Worm (Caenorhabditis elegans) whole organism, young adult: ENCODE measurements around the gene srab-7.

Experiments
- F22D6.2 ChIP-seq: sonication (generic microtip); optimal IDR thresholded peaks from 2 replicates; lab custom pipeline; 2016; ENCODE audit warnings: mild to moderate bottlenecking, missing genetic modification characterization, missing compliant biosample characterization
- F33H1.4 ChIP-seq: fragments of 200-800 bp; sonication (Bioruptor generic); IDR thresholded peaks from 2 replicates; pipeline ENCODE4 v1.3.6; 2022; ENCODE audit warnings: missing genetic modification reagents, missing genetic modification characterization, missing compliant biosample characterization
- F37B4.10 ChIP-seq: fragments of 200-800 bp; sonication (Bioruptor generic); IDR thresholded peaks from 2 replicates; pipeline ENCODE4 v1.3.6; 2022; ENCODE audit warnings: missing genetic modification characterization, missing compliant biosample characterization
- F52B5.7 ChIP-seq: sonication (generic microtip); optimal IDR thresholded peaks from 2 replicates; lab custom pipeline; 2016; ENCODE audit warnings: mild to moderate bottlenecking, missing genetic modification characterization, missing compliant biosample characterization
- F55B11.4 ChIP-seq: sonication (generic microtip); optimal IDR thresholded peaks from 2 replicates; lab custom pipeline; 2016; ENCODE audit warnings: missing compliant biosample characterization, missing genetic modification characterization, borderline replicate concordance; ENCODE audit not compliant: insufficient read depth
- F57A8.1 ChIP-seq: fragments of 200-800 bp; sonication (Bioruptor generic); optimal IDR thresholded peaks from 2 replicates; lab custom pipeline; 2018; ENCODE audit warnings: mild to moderate bottlenecking, missing genetic modification characterization, moderate library complexity, missing compliant biosample characterization
- T07F8.4 ChIP-seq: sonication (generic microtip); optimal IDR thresholded peaks from 2 replicates; lab custom pipeline; 2016; ENCODE audit warnings: mild to moderate bottlenecking, missing genetic modification characterization, moderate library complexity, missing compliant biosample characterization
- T26A5.8 ChIP-seq: sonication (generic microtip); optimal IDR thresholded peaks from 2 replicates; lab custom pipeline; 2016; ENCODE audit warnings: missing genetic modification characterization, missing compliant biosample characterization
- Y56A3A.18 ChIP-seq: fragments of 200-800 bp; sonication (Bioruptor generic); IDR thresholded peaks from 2 replicates; pipeline ENCODE4 v1.3.6; 2022; ENCODE audit warnings: missing genetic modification reagents, missing genetic modification characterization, missing compliant biosample characterization
- akir-1 ChIP-seq: fragments of 200-800 bp; sonication (Bioruptor generic); optimal IDR thresholded peaks from 2 replicates; lab custom pipeline; 2018; ENCODE audit warnings: mild to moderate bottlenecking, missing genetic modification characterization, moderate library complexity, missing compliant biosample characterization
- attf-6 ChIP-seq: fragments of 200-800 bp; sonication (Bioruptor generic); IDR thresholded peaks from 2 replicates; pipeline ENCODE4 v1.3.6; 2022; ENCODE audit warnings: missing genetic modification reagents, missing genetic modification characterization, missing compliant biosample characterization
- bed-1 ChIP-seq: fragments of 200-800 bp; sonication (Bioruptor generic); IDR thresholded peaks from 2 replicates; pipeline ENCODE4 v1.3.6; 2022; ENCODE audit warnings: missing genetic modification reagents, missing genetic modification characterization, missing compliant biosample characterization
- ccch-3 ChIP-seq: fragments of 200-800 bp; sonication (Bioruptor generic); optimal IDR thresholded peaks from 2 replicates; lab custom pipeline; 2018; ENCODE audit warnings: mild to moderate bottlenecking, missing genetic modification characterization, missing compliant biosample characterization
- cebp-2 ChIP-seq: fragments of 200-800 bp; sonication (Bioruptor generic); IDR thresholded peaks from 2 replicates; pipeline ENCODE4 v1.3.6; 2022; ENCODE audit warnings: missing genetic modification characterization, missing compliant biosample characterization
- ceh-27 ChIP-seq: fragments of 200-800 bp; sonication (Bioruptor generic); optimal IDR thresholded peaks from 2 replicates; lab custom pipeline; 2018; ENCODE audit warnings: mild to moderate bottlenecking, missing genetic modification characterization, moderate library complexity, missing compliant biosample characterization
- ceh-40 ChIP-seq: fragments of 200-800 bp; sonication (Bioruptor generic); IDR thresholded peaks from 2 replicates; pipeline ENCODE4 v1.3.6; 2022; ENCODE audit warnings: missing genetic modification characterization, missing compliant biosample characterization
- ceh-79 ChIP-seq: sonication (generic microtip); optimal IDR thresholded peaks from 2 replicates; lab custom pipeline; 2017; ENCODE audit warnings: mild to moderate bottlenecking, missing genetic modification characterization, missing compliant biosample characterization
- dox-1 ChIP-seq: fragments of 200-800 bp; sonication (Bioruptor generic); IDR thresholded peaks from 2 replicates; pipeline ENCODE4 v1.3.6; 2022; ENCODE audit warnings: missing genetic modification reagents, missing genetic modification characterization, missing compliant biosample characterization
- dpff-1 ChIP-seq: sonication (generic microtip); optimal IDR thresholded peaks from 2 replicates; lab custom pipeline; 2017; ENCODE audit warnings: mild to moderate bottlenecking, missing genetic modification characterization, missing compliant biosample characterization
- egl-44 ChIP-seq: fragments of 200-800 bp; sonication (Bioruptor generic); IDR thresholded peaks from 2 replicates; pipeline ENCODE4 v1.3.6; 2022; ENCODE audit warnings: missing genetic modification reagents, missing genetic modification characterization, missing compliant biosample characterization
- ekl-4 ChIP-seq: fragments of 200-800 bp; sonication (Bioruptor generic); IDR thresholded peaks from 2 replicates; pipeline ENCODE4 v1.3.6; 2022; ENCODE audit warnings: missing genetic modification reagents, missing genetic modification characterization, missing compliant biosample characterization
- fkh-3 ChIP-seq: sonication (generic microtip); optimal IDR thresholded peaks from 2 replicates; lab custom pipeline; 2016; ENCODE audit warnings: mild to moderate bottlenecking, missing genetic modification characterization, missing compliant biosample characterization
- hlh-12 ChIP-seq: sonication (generic microtip); optimal IDR thresholded peaks from 2 replicates; lab custom pipeline; 2016; ENCODE audit warnings: missing genetic modification characterization, missing compliant biosample characterization
- lag-1 ChIP-seq: fragments of 200-800 bp; sonication (Bioruptor generic); IDR thresholded peaks from 2 replicates; pipeline ENCODE4 v1.3.6; 2022; ENCODE audit warnings: missing genetic modification reagents, missing genetic modification characterization, missing compliant biosample characterization
- lin-26 ChIP-seq: fragments of 200-800 bp; sonication (Bioruptor generic); IDR thresholded peaks from 2 replicates; pipeline ENCODE4 v1.3.6; 2022; ENCODE audit warnings: missing genetic modification reagents, missing genetic modification characterization, missing compliant biosample characterization
- madf-3 ChIP-seq: fragments of 200-800 bp; sonication (Bioruptor generic); IDR thresholded peaks from 2 replicates; pipeline ENCODE4 v1.3.6; 2022; ENCODE audit warnings: missing genetic modification reagents, missing genetic modification characterization, missing compliant biosample characterization
- madf-8 ChIP-seq: fragments of 200-800 bp; sonication (Bioruptor generic); conservative IDR thresholded peaks from 2 replicates; pipeline ENCODE4 v1.3.6; 2022; ENCODE audit warnings: missing genetic modification reagents, missing genetic modification characterization, missing compliant biosample characterization
- mxl-1 ChIP-seq: sonication (generic microtip); optimal IDR thresholded peaks from 2 replicates; lab custom pipeline; 2016; ENCODE audit warnings: missing genetic modification characterization, missing compliant biosample characterization
- nfya-2 ChIP-seq: fragments of 200-800 bp; sonication (Bioruptor generic); IDR thresholded peaks from 2 replicates; pipeline ENCODE4 v1.3.6; 2022; ENCODE audit warnings: missing genetic modification reagents, missing genetic modification characterization, missing compliant biosample characterization
- nhr-179 ChIP-seq: sonication (generic microtip); optimal IDR thresholded peaks from 2 replicates; lab custom pipeline; 2016; ENCODE audit warnings: mild to moderate bottlenecking, missing genetic modification characterization, missing compliant biosample characterization
- nhr-27 ChIP-seq: fragments of 200-800 bp; sonication (Bioruptor generic); optimal IDR thresholded peaks from 2 replicates; lab custom pipeline; 2018; ENCODE audit warnings: mild to moderate bottlenecking, missing genetic modification characterization, moderate library complexity, missing compliant biosample characterization
- nhr-80 ChIP-seq: sonication (generic microtip); optimal IDR thresholded peaks from 2 replicates; lab custom pipeline; 2016; ENCODE audit warnings: missing genetic modification characterization, missing compliant biosample characterization
- rcor-1 ChIP-seq: fragments of 200-800 bp; sonication (Bioruptor generic); IDR thresholded peaks from 2 replicates; pipeline ENCODE4 v1.3.6; 2022; ENCODE audit warnings: missing genetic modification reagents, missing genetic modification characterization, missing compliant biosample characterization
- rec-8 ChIP-seq, 2 experiments: sonication (generic microtip); optimal IDR thresholded peaks; 2 replicates each; lab custom pipeline; 2016; ENCODE audit warnings: mild to moderate bottlenecking in 2 of 2, missing genetic modification characterization in 2 of 2, missing genetic modification reagents in 2 of 2, missing genotype in 2 of 2, missing biosample characterization in 1 of 2, missing compliant biosample characterization in 1 of 2, moderate library complexity in 1 of 2
- rpc-1 ChIP-seq, 2 experiments: fragments of 150-350 bp in 1 of 2; sonication (generic microtip) in 1 of 2; optimal IDR thresholded peaks; 2 replicates each; lab custom pipeline; 2014 to 2018; ENCODE audit warnings: missing biosample characterization in 1 of 2, missing genetic modification characterization in 1 of 2, missing genetic modification reagents in 1 of 2, missing genotype in 1 of 2
- snpc-4 ChIP-seq, 5 experiments: fragments of 150-350 bp in 1 of 5; sonication (generic microtip) in 4 of 5; optimal IDR thresholded peaks; 2 replicates each; lab custom pipeline; 2014 to 2018; ENCODE audit warnings: missing genetic modification characterization in 5 of 5, missing biosample characterization in 3 of 5, antibody characterized with exemption in 2 of 5, mild to moderate bottlenecking in 2 of 5, missing compliant biosample characterization in 2 of 5, missing genotype in 2 of 5, moderate library complexity in 2 of 5, missing genetic modification reagents in 1 of 5
- tbp1 ChIP-seq: fragments of 200-800 bp; sonication (Bioruptor generic); optimal IDR thresholded peaks from 2 replicates; lab custom pipeline; 2018; ENCODE audit warnings: mild to moderate bottlenecking, missing genetic modification characterization, missing compliant biosample characterization
- tbx-9 ChIP-seq: sonication (generic microtip); optimal IDR thresholded peaks from 2 replicates; lab custom pipeline; 2016; ENCODE audit warnings: borderline replicate concordance, missing genetic modification characterization, inconsistent platforms, missing compliant biosample characterization
- tlf-1 ChIP-seq: fragments of 200-800 bp; sonication (Bioruptor generic); optimal IDR thresholded peaks from 2 replicates; lab custom pipeline; 2018; ENCODE audit warnings: mild to moderate bottlenecking, missing genetic modification characterization, missing compliant biosample characterization
- ztf-26 ChIP-seq: sonication (generic microtip); optimal IDR thresholded peaks from 2 replicates; lab custom pipeline; 2017; ENCODE audit warnings: missing genetic modification characterization, missing compliant biosample characterization

The srab-7 gene

ce11 chrV:3168650-3169049, 13.7 kb upstream of the srab-7 start, which contains the start of gene C36C5.15:
TSS of gene C36C5.15 (minus strand) at chrV:3168750.
- TF ChIP-seq nhr-27 (tag; lab: Kevin White, UChicago): no peak
- TF ChIP-seq attf-6 (GFP tag; lab: Robert Waterston, UW): no peak
- no peak for TF ChIP-seq ceh-79 (tag; lab: Kevin White, UChicago)
- no peak for TF ChIP-seq lag-1 (GFP tag; lab: Robert Waterston, UW)
- TF ChIP-seq T26A5.8: no peak
- no peak for TF ChIP-seq egl-44 (GFP tag; lab: Robert Waterston, UW)
- TF ChIP-seq dpff-1 (tag; lab: Kevin White, UChicago): no peak
- no peak for TF ChIP-seq rpc-1 (optimal IDR thresholded peaks at IDR 0.05; lab: Kevin White, UChicago)
- no peak for TF ChIP-seq rpc-1 (tag; optimal IDR thresholded peaks at IDR 0.05; lab: Kevin White, UChicago)
- TF ChIP-seq madf-3: no peak
- no peak for TF ChIP-seq mxl-1 (tag; lab: Kevin White, UChicago)
- no peak for TF ChIP-seq F57A8.1 (GFP tag; lab: Kevin White, UChicago)
- no peak for TF ChIP-seq ccch-3 (GFP tag; lab: Kevin White, UChicago)
- no peak for TF ChIP-seq F37B4.10 (GFP tag; lab: Robert Waterston, UW)
- no peak for TF ChIP-seq Y56A3A.18
- TF ChIP-seq dox-1 (GFP tag; lab: Robert Waterston, UW): no peak
- no peak for TF ChIP-seq hlh-12 (tag; lab: Kevin White, UChicago)
- no peak for TF ChIP-seq nhr-179 (tag; lab: Kevin White, UChicago)
- TF ChIP-seq F22D6.2 (tag; lab: Kevin White, UChicago): no peak
- TF ChIP-seq ztf-26 (tag; lab: Kevin White, UChicago): no peak
- no peak for TF ChIP-seq cebp-2 (GFP tag; lab: Robert Waterston, UW)
- TF ChIP-seq, all 124 proteins: peak for 0

- no peak for TF ChIP-seq F55B11.4
- no peak for TF ChIP-seq F37B4.10 (GFP tag; lab: Robert Waterston, UW)
- no peak for TF ChIP-seq bed-1 (GFP tag; lab: Robert Waterston, UW)
- TF ChIP-seq lin-26: no peak
- no peak for TF ChIP-seq nfya-2 (GFP tag; lab: Robert Waterston, UW)
- TF ChIP-seq rcor-1 (GFP tag; lab: Robert Waterston, UW): no peak
- no peak for TF ChIP-seq tbx-9
- no peak for TF ChIP-seq rec-8 (tag; optimal IDR thresholded peaks at IDR 0.05; lab: Kevin White, UChicago)
- no peak for TF ChIP-seq madf-8
- TF ChIP-seq akir-1: no peak
- TF ChIP-seq nhr-80 (tag; lab: Kevin White, UChicago): no peak
- TF ChIP-seq ekl-4 (GFP tag; lab: Robert Waterston, UW): no peak
- no peak for TF ChIP-seq snpc-4 (GFP tag; optimal IDR thresholded peaks at IDR 0.05; lab: Kevin White, UChicago)
- TF ChIP-seq snpc-4 (tag; optimal IDR thresholded peaks at IDR 0.05; lab: Kevin White, UChicago): no peak
- no peak for TF ChIP-seq F52B5.7 (tag; lab: Kevin White, UChicago)
- TF ChIP-seq F33H1.4 (GFP tag; lab: Robert Waterston, UW): no peak
Measured at ce11 chrV:3166260-3166659, 11.3 kb upstream of the srab-7 start, which contains the start of gene C36C5.4. TSS of gene C36C5.4 (plus strand) at chrV:3166560.

DNA sequence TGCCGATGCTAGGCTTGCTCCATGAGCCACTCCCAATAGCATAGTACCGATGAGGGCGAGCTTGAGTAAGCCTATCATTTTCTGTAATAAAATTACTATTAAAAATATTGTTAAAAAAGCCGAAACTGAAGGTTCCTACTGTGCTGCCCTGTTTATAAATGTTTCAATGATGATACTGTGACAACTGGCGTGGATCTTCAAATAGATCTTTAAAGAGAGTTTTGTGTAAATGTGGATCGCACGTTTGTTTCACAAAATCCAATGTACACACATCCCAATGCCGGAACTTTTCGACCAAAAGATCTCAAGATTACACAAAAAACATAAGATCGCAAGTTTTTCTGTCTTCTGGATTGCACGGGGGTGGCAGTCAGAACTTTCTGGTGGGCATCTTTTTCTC, 10.5 kb upstream of the srab-7 start, which contains the start of gene C36C5.14:
Gene C36C5.14, minus strand, starts transcription at position 101 of the 400 bp plus-strand sequence.
- TF ChIP-seq tlf-1 (no peak), tbp1 (no peak), T07F8.4 (tag; lab: Kevin White, UChicago) (no peak), ccch-3 (GFP tag; lab: Kevin White, UChicago) (no peak), tbx-9 (no peak), egl-44 (GFP tag; lab: Robert Waterston, UW) (no peak), fkh-3 (tag; lab: Kevin White, UChicago) (no peak), ceh-79 (tag; lab: Kevin White, UChicago) (no peak), ceh-40 (GFP tag; lab: Robert Waterston, UW) (no peak), ceh-27 (no peak)
- TF ChIP-seq, all 124 proteins: peak for 0
